Worm (Caenorhabditis elegans) whole organism, L1 larva: ENCODE data around the gene T09B9.5.

Experiments
- Y116A8C.19 ChIP-seq: sonication (generic microtip); optimal IDR thresholded peaks from 2 replicates; lab custom pipeline; 2016; ENCODE audit warnings: missing compliant biosample characterization, missing genetic modification characterization, borderline replicate concordance
- aha-1 ChIP-seq: fragments of 150-350 bp; optimal IDR thresholded peaks from 2 replicates; lab custom pipeline; 2014; ENCODE audit warnings: missing biosample characterization, missing genetic modification characterization
- blmp-1 ChIP-seq: fragments of 150-350 bp; optimal IDR thresholded peaks from 2 replicates; lab custom pipeline; 2014; ENCODE audit warnings: missing biosample characterization, missing genetic modification characterization
- ceh-63 ChIP-seq: fragments of 200-800 bp; sonication (Bioruptor generic); optimal IDR thresholded peaks from 2 replicates; lab custom pipeline; 2018; ENCODE audit warnings: mild to moderate bottlenecking, missing genetic modification characterization, missing compliant biosample characterization
- ces-1 ChIP-seq: fragments of 150-350 bp; optimal IDR thresholded peaks from 2 replicates; lab custom pipeline; 2014; ENCODE audit warnings: missing biosample characterization, missing genetic modification reagents, missing genetic modification characterization
- dpl-1 ChIP-seq, 3 experiments: fragments of 150-350 bp in 2 of 3; sonication (generic microtip) in 1 of 3; optimal IDR thresholded peaks; 2 replicates each; lab custom pipeline; 2014 to 2017; ENCODE audit warnings: missing biosample characterization in 3 of 3, missing genetic modification characterization in 3 of 3, missing genetic modification reagents in 3 of 3
- dsc-1 ChIP-seq: sonication (generic microtip); optimal IDR thresholded peaks from 2 replicates; lab custom pipeline; 2016; ENCODE audit warnings: mild to moderate bottlenecking, missing genetic modification characterization, missing compliant biosample characterization
- efl-1 ChIP-seq, 4 experiments: fragments of 150-350 bp; optimal IDR thresholded peaks in 3 of 4; peaks in 1 of 4; 1 replicate in 1 of 4; 2 replicates in 3 of 4; lab custom pipeline; 2014; ENCODE audit warnings: missing biosample characterization in 2 of 4, missing genetic modification characterization in 2 of 4, missing genetic modification reagents in 2 of 4
- elt-2 ChIP-seq: sonication (generic microtip); optimal IDR thresholded peaks from 2 replicates; lab custom pipeline; 2016; ENCODE audit warnings: missing genetic modification characterization, mild to moderate bottlenecking, inconsistent platforms, missing compliant biosample characterization, missing genetic modification reagents
- elt-3 ChIP-seq, 6 experiments: fragments of 150-350 bp in 1 of 6; sonication (generic microtip); optimal IDR thresholded peaks; 2 replicates each; lab custom pipeline; 2017 to 2018; ENCODE audit warnings: missing biosample characterization in 6 of 6, missing genetic modification characterization in 6 of 6, inconsistent platforms in 1 of 6
- ets-5 ChIP-seq: fragments of 200-800 bp; sonication (Bioruptor generic); IDR thresholded peaks from 2 replicates; pipeline ENCODE4 v1.3.6; 2022; ENCODE audit warnings: missing genetic modification characterization, missing compliant biosample characterization
- fkh-10 ChIP-seq: sonication (generic microtip); optimal IDR thresholded peaks from 2 replicates; lab custom pipeline; 2017; ENCODE audit warnings: missing biosample characterization, missing genetic modification reagents, missing genetic modification characterization
- fkh-4 ChIP-seq: sonication (generic microtip); optimal IDR thresholded peaks from 2 replicates; lab custom pipeline; 2016; ENCODE audit warnings: missing compliant biosample characterization, missing genetic modification characterization, borderline replicate concordance
- hpl-2 ChIP-seq: fragments of 150-350 bp; optimal IDR thresholded peaks from 2 replicates; lab custom pipeline; 2014; ENCODE audit warnings: missing biosample characterization, missing genetic modification reagents, missing genetic modification characterization
- irx-1 ChIP-seq: sonication (generic microtip); optimal IDR thresholded peaks from 2 replicates; lab custom pipeline; 2016; ENCODE audit warnings: missing genetic modification characterization, missing compliant biosample characterization
- lin-14 ChIP-seq: fragments of 200-800 bp; sonication (Bioruptor generic); optimal IDR thresholded peaks from 2 replicates; lab custom pipeline; 2018; ENCODE audit warnings: mild to moderate bottlenecking, missing genetic modification characterization, moderate library complexity, missing compliant biosample characterization
- lin-15B ChIP-seq: fragments of 150-350 bp; sonication (generic microtip); optimal IDR thresholded peaks from 3 replicates; lab custom pipeline; 2014; ENCODE audit warnings: missing biosample characterization, missing genetic modification characterization
- lir-3 ChIP-seq: sonication (generic microtip); optimal IDR thresholded peaks from 2 replicates; lab custom pipeline; 2016; ENCODE audit warnings: mild to moderate bottlenecking, missing genetic modification characterization, moderate library complexity, missing compliant biosample characterization; ENCODE audit not compliant: poor library complexity
- lsy-2 ChIP-seq, 2 experiments: fragments of 150-350 bp; optimal IDR thresholded peaks; 2 replicates each; lab custom pipeline; 2014; ENCODE audit warnings: missing biosample characterization in 2 of 2, missing genetic modification characterization in 2 of 2
- mab-9 ChIP-seq: fragments of 200-800 bp; sonication (Bioruptor generic); IDR thresholded peaks from 2 replicates; pipeline ENCODE4 v1.3.6; 2022; ENCODE audit warnings: missing genetic modification reagents, missing genetic modification characterization, missing compliant biosample characterization
- mep-1 ChIP-seq: fragments of 150-350 bp; optimal IDR thresholded peaks from 2 replicates; lab custom pipeline; 2014; ENCODE audit warnings: missing biosample characterization, missing genetic modification characterization
- nhr-11 ChIP-seq: fragments of 150-350 bp; optimal IDR thresholded peaks from 2 replicates; lab custom pipeline; 2014; ENCODE audit warnings: missing biosample characterization, missing genetic modification characterization
- nhr-12 ChIP-seq: sonication (generic microtip); optimal IDR thresholded peaks from 2 replicates; lab custom pipeline; 2017; ENCODE audit warnings: missing biosample characterization, missing genetic modification characterization
- nhr-19 ChIP-seq: fragments of 200-800 bp; sonication (Bioruptor generic); conservative IDR thresholded peaks from 2 replicates; pipeline ENCODE4 v1.3.6; 2022; ENCODE audit warnings: missing genetic modification characterization, missing compliant biosample characterization
- nhr-237 ChIP-seq: fragments of 150-350 bp; optimal IDR thresholded peaks from 2 replicates; lab custom pipeline; 2014; ENCODE audit warnings: missing biosample characterization, missing genetic modification characterization
- nhr-76 ChIP-seq: sonication (generic microtip); optimal IDR thresholded peaks from 2 replicates; lab custom pipeline; 2017; ENCODE audit warnings: missing biosample characterization, missing genetic modification characterization
- nhr-77 ChIP-seq: fragments of 150-350 bp; optimal IDR thresholded peaks from 2 replicates; lab custom pipeline; 2014; ENCODE audit warnings: missing biosample characterization, missing genetic modification characterization
- snpc-4 ChIP-seq: fragments of 150-350 bp; optimal IDR thresholded peaks from 2 replicates; lab custom pipeline; 2014; ENCODE audit warnings: missing biosample characterization, missing genetic modification characterization
- snu-23 ChIP-seq: sonication (generic microtip); optimal IDR thresholded peaks from 2 replicates; lab custom pipeline; 2016; ENCODE audit warnings: missing genetic modification characterization, missing compliant biosample characterization
- sox-4 ChIP-seq: sonication (generic microtip); optimal IDR thresholded peaks from 2 replicates; lab custom pipeline; 2016; ENCODE audit warnings: missing genetic modification characterization, missing compliant biosample characterization
- sptf-1 ChIP-seq: fragments of 150-350 bp; optimal IDR thresholded peaks from 2 replicates; lab custom pipeline; 2014; ENCODE audit warnings: missing biosample characterization, missing genetic modification characterization
- sup-37 ChIP-seq: fragments of 200-800 bp; sonication (Bioruptor generic); optimal IDR thresholded peaks from 2 replicates; lab custom pipeline; 2018; ENCODE audit warnings: mild to moderate bottlenecking, missing genetic modification characterization, missing compliant biosample characterization
- tbx-2 ChIP-seq: sonication (generic microtip); optimal IDR thresholded peaks from 2 replicates; lab custom pipeline; 2016; ENCODE audit warnings: missing genetic modification characterization, missing compliant biosample characterization
- unc-130 ChIP-seq: fragments of 150-350 bp; optimal IDR thresholded peaks from 2 replicates; lab custom pipeline; 2017; ENCODE audit warnings: missing biosample characterization, missing genetic modification characterization, inconsistent platforms
- unc-30 ChIP-seq: sonication (generic microtip); optimal IDR thresholded peaks from 2 replicates; lab custom pipeline; 2017; ENCODE audit warnings: missing biosample characterization, missing genetic modification characterization
- vab-15 ChIP-seq: sonication (generic microtip); optimal IDR thresholded peaks from 2 replicates; lab custom pipeline; 2017; ENCODE audit warnings: missing genotype, mild to moderate bottlenecking, missing genetic modification characterization, missing compliant biosample characterization
- zip-4 ChIP-seq: fragments of 200-800 bp; sonication (Bioruptor generic); optimal IDR thresholded peaks from 2 replicates; lab custom pipeline; 2018; ENCODE audit warnings: mild to moderate bottlenecking, missing genetic modification characterization, moderate library complexity, missing compliant biosample characterization

Gene T09B9.5

ce11 chrX:9782389-9782939 is 4.9 kb downstream of the T09B9.5 start:
- TF ChIP-seq nhr-77 (tag; lab: Kevin White, UChicago) (no peak), fkh-4 (tag; lab: Kevin White, UChicago) (peak; percentile 49), mab-9 (GFP tag; lab: Robert Waterston, UW) (no peak), unc-30 (tag; lab: Kevin White, UChicago) (no peak), dsc-1 (peak; percentile 77), ces-1 (GFP tag; lab: Kevin White, UChicago) (no peak), nhr-237 (tag; lab: Kevin White, UChicago) (no peak), nhr-12 (tag; lab: Kevin White, UChicago) (no peak), nhr-76 (tag; lab: Kevin White, UChicago) (no peak), zip-4 (no peak), nhr-19 (GFP tag; lab: Robert Waterston, UW) (no peak), nhr-11 (tag; lab: Kevin White, UChicago) (no peak), aha-1 (no peak), efl-1 (optimal IDR thresholded peaks at IDR 0.05; lab: Kevin White, UChicago) (no peak), efl-1 (GFP tag; optimal IDR thresholded peaks at IDR 0.05 in 1 of 2; lab: Kevin White, UChicago) (peak in 1 of 2 experiments; percentile 80), irx-1 (tag; lab: Kevin White, UChicago) (no peak), elt-2 (tag; lab: Kevin White, UChicago) (peak; percentile 59), fkh-10 (GFP tag; lab: Kevin White, UChicago) (no peak)

ce11 chrX:9785865-9786264 is 8.3 kb downstream of the T09B9.5 start:
- TF ChIP-seq mep-1 (tag; lab: Kevin White, UChicago) (peak; percentile 65), blmp-1 (tag; lab: Kevin White, UChicago) (peak; percentile 94), lsy-2 (tag; optimal IDR thresholded peaks at IDR 0.05; lab: Kevin White, UChicago) (peak in 1 of 2 experiments; percentile 8), elt-3 (tag; optimal IDR thresholded peaks at IDR 0.05; lab: Kevin White, UChicago) (peak in 1 of 6 experiments; percentile 14), unc-130 (tag; lab: Kevin White, UChicago) (peak; percentile 0), tbx-2 (tag; lab: Kevin White, UChicago) (peak; percentile 8), ets-5 (GFP tag; lab: Robert Waterston, UW) (no peak), lin-14 (GFP tag; lab: Kevin White, UChicago) (peak; percentile 61), snu-23 (GFP tag; lab: Kevin White, UChicago) (peak; percentile 31), sup-37 (GFP tag; lab: Kevin White, UChicago) (no peak), snpc-4 (tag; lab: Kevin White, UChicago) (no peak), lin-15B (no peak)

- TF ChIP-seq efl-1 (optimal IDR thresholded peaks at IDR 0.05; lab: Kevin White, UChicago) (no peak), efl-1 (GFP tag; optimal IDR thresholded peaks at IDR 0.05 in 1 of 2; lab: Kevin White, UChicago) (peak in 1 of 2 experiments; percentile 36), dpl-1 (GFP tag; optimal IDR thresholded peaks at IDR 0.05; lab: Kevin White, UChicago) (no peak)
Measured at ce11 chrX:9789110-9789509, 11.5 kb downstream of the T09B9.5 start, which contains the start of gene F36G3.1. Gene F36G3.1 (minus strand): TSS chrX:9789210.

ce11 chrX:9794173-9794572 is 16.6 kb downstream of the T09B9.5 start, which contains the start of gene F36G3.2:
Gene F36G3.2 (minus strand): TSS chrX:9794273.
- TF ChIP-seq ceh-63 (no peak), ces-1 (GFP tag; lab: Kevin White, UChicago) (no peak), sox-4 (tag; lab: Kevin White, UChicago) (no peak), sptf-1 (tag; lab: Kevin White, UChicago) (no peak), lir-3 (tag; lab: Kevin White, UChicago) (no peak), Y116A8C.19 (tag; lab: Kevin White, UChicago) (no peak), hpl-2 (no peak), vab-15 (tag; lab: Kevin White, UChicago) (no peak), nhr-19 (GFP tag; lab: Robert Waterston, UW) (no peak), nhr-77 (tag; lab: Kevin White, UChicago) (no peak), dsc-1 (no peak)
